Fruit fly (Drosophila melanogaster): ENCODE measurements around the gene pasha.
A peak's percentile ranks its signal among the peaks of the same experiment; 100 is the strongest.

pasha gene

DNA sequence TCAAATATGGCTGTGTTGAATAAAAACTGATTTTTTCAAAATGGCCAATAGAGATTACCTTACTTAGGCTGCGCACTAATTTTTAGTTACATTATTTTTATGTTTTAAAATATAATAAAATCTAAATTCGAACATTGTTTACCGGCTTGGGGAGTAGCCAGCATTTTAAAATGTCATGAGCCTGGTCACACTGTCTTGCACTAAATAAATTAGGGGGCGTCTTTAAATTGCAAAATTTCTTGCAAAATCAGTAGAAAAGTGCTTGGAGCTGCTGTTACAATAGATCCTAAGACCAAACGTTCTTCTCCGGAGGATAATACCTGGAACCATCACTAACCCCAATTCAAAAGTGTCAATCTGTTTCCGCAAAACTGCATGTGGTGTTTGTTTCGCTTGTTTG lies at the start of gene pasha:
Gene pasha (plus strand): TSS at position 177 of the 400 bp plus-strand sequence.
- TF ChIP-seq Dll (GFP tag; IDR thresholded peaks at IDR 0.05; ENCODE audit: partially characterized antibody) (0 out of 4 replicates have a peak, but pooled peaks have one; percentile 20), stwl (tag; optimal IDR thresholded peaks at IDR 0.05) (peak; percentile 66), CG7963 (GFP tag; IDR thresholded peaks at IDR 0.05; ENCODE audit: partially characterized antibody) (no peak), CG12236 (GFP tag; optimal IDR thresholded peaks at IDR 0.05) (no peak), CG4617 (GFP tag; optimal IDR thresholded peaks at IDR 0.05; ENCODE audit: borderline replicate concordance) (peak; percentile 80), pzg (GFP tag; optimal IDR thresholded peaks at IDR 0.05) (peak; percentile 35), row (GFP tag; IDR thresholded peaks at IDR 0.05) (peak; percentile 36; the same call in 2 of the 3 replicates), tna (GFP tag; IDR thresholded peaks at IDR 0.05; ENCODE audit: partially characterized antibody) (no peak), BEAF-32 (GFP tag; optimal IDR thresholded peaks at IDR 0.05) (peak; percentile 10), YL-1 (GFP tag; optimal IDR thresholded peaks at IDR 0.05) (peak; percentile 53), gsb-n (tag; optimal IDR thresholded peaks at IDR 0.05) (no peak), Mad (GFP tag; optimal IDR thresholded peaks at IDR 0.05) (no peak), gfzf (GFP tag; optimal IDR thresholded peaks at IDR 0.05) (peak; percentile 64), CG15479 (GFP tag; optimal IDR thresholded peaks at IDR 0.05) (peak; percentile 12), Dp (GFP tag; optimal IDR thresholded peaks at IDR 0.05) (peak; percentile 41), Atf3 (GFP tag; optimal IDR thresholded peaks at IDR 0.05) (no peak), CG2712 (tag; optimal IDR thresholded peaks at IDR 0.05) (peak; percentile 9), CG6175 (GFP tag; IDR thresholded peaks at IDR 0.05) (no peak), vvl (GFP tag; IDR thresholded peaks at IDR 0.05) (peak; percentile 70), CG9797 (GFP tag; optimal IDR thresholded peaks at IDR 0.05) (peak; percentile 51), CG14710 (tag; optimal IDR thresholded peaks at IDR 0.05) (peak; percentile 19), trem (tag; optimal IDR thresholded peaks at IDR 0.05) (peak; percentile 2), CG12659 (GFP tag; optimal IDR thresholded peaks at IDR 0.05) (peak; percentile 1), shn (GFP tag; optimal IDR thresholded peaks at IDR 0.05) (no peak), wek (GFP tag; optimal IDR thresholded peaks at IDR 0.05) (peak; percentile 86), MESR4 (GFP tag; optimal IDR thresholded peaks at IDR 0.05) (peak; percentile 19), CTCF (GFP tag; optimal IDR thresholded peaks at IDR 0.05) (peak; percentile 65), E2f2 (GFP tag; IDR thresholded peaks at IDR 0.05) (peak; percentile 65), MBD-R2 (GFP tag; IDR thresholded peaks at IDR 0.05) (peak; percentile 84), lbe (GFP tag; optimal IDR thresholded peaks at IDR 0.05) (peak; percentile 3)

DNA sequence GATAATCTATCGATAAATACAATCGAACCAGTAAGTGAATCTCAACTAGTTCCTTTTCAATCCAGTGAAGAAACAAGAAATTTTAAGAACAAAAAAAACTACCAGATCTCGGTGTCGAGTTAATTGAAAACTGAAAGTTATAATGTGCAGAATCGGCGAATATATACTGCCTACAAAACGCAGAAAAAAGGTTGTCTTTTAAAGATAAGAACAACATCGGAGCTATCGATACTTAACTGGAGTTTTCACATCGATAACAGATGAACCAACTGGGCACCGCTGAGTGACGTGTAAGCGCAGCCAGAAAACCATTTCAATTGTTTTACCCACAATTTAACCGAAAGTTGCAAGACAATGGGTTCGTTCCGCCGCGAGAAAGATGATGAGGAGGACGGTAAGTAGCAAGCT lies 45.9 kb upstream of the pasha start, which contains the start of gene gammaCOP:
Gene gammaCOP (plus strand): TSS at position 259 of the 408 bp plus-strand sequence.
- no peak for TF ChIP-seq CG17802 (tag; optimal IDR thresholded peaks at IDR 0.05)
- TF ChIP-seq Spps (tag; optimal IDR thresholded peaks at IDR 0.05): peak; percentile 16
- peak; percentile 15 for TF ChIP-seq gcm (GFP tag; optimal IDR thresholded peaks at IDR 0.05)
- peak; percentile 59 for TF ChIP-seq Sry-β (GFP tag; optimal IDR thresholded peaks at IDR 0.05)
- TF ChIP-seq CG30403 (GFP tag; optimal IDR thresholded peaks at IDR 0.05): no peak
- no peak for TF ChIP-seq CG10565 (GFP tag; optimal IDR thresholded peaks at IDR 0.05)
- TF ChIP-seq lola (GFP tag; optimal IDR thresholded peaks at IDR 0.05): no peak
- peak; percentile 76 for TF ChIP-seq ato (GFP tag; IDR thresholded peaks at IDR 0.05; ENCODE audit: partially characterized antibody)
- TF ChIP-seq CG14441 (GFP tag; IDR thresholded peaks at IDR 0.05): no peak
- peak; percentile 85 for TF ChIP-seq Bgb (GFP tag; IDR thresholded peaks at IDR 0.05; ENCODE audit: partially characterized antibody)
- TF ChIP-seq dm (GFP tag; optimal IDR thresholded peaks at IDR 0.05): no peak
- peak; percentile 99 for TF ChIP-seq CG15514 (GFP tag; optimal IDR thresholded peaks at IDR 0.05)
- TF ChIP-seq hbn (GFP tag; IDR thresholded peaks at IDR 0.05; ENCODE audit: partially characterized antibody): peak; percentile 90
- TF ChIP-seq ssp (GFP tag; IDR thresholded peaks at IDR 0.05): no peak
- peak; percentile 53 for TF ChIP-seq nmo (GFP tag; optimal IDR thresholded peaks at IDR 0.05)
- no peak for TF ChIP-seq CG8281 (tag; optimal IDR thresholded peaks at IDR 0.05)
- peak; percentile 50 for TF ChIP-seq CG14710 (tag; optimal IDR thresholded peaks at IDR 0.05)
- peak; percentile 36 for TF ChIP-seq CG17829 (tag; optimal IDR thresholded peaks at IDR 0.05)
- peak; percentile 16 for TF ChIP-seq CG12391 (tag; optimal IDR thresholded peaks at IDR 0.05)
- TF ChIP-seq pzg (GFP tag; optimal IDR thresholded peaks at IDR 0.05): peak; percentile 52
- TF ChIP-seq Dp (GFP tag; optimal IDR thresholded peaks at IDR 0.05): peak; percentile 87
- TF ChIP-seq fru (optimal IDR thresholded peaks at IDR 0.05): no peak
- TF ChIP-seq zen2 (GFP tag; IDR thresholded peaks at IDR 0.05; ENCODE audit: partially characterized antibody): peak; percentile 82; the same call in 2 of the 3 replicates

Data from whole organism, embryonic.